Fruit fly (Drosophila melanogaster) whole organism, adult: Measurements from ENCODE around the gene CG7135.

ENCODE experiments used
- CG11617 ChIP-seq: fragments of 200-800 bp; sonication (Bioruptor generic); optimal IDR thresholded peaks from 2 replicates; lab custom pipeline; 2017; ENCODE audit warnings: mild to moderate bottlenecking, missing biosample characterization, missing genetic modification reagents, missing genetic modification characterization
- CG12768 ChIP-seq: fragments of 200-800 bp; sonication (Bioruptor generic); optimal IDR thresholded peaks from 2 replicates; lab custom pipeline; 2017; ENCODE audit warnings: missing biosample characterization, missing genetic modification characterization, mild to moderate bottlenecking, moderate library complexity, missing genetic modification reagents
- CG14711 ChIP-seq: fragments of 200-800 bp; sonication (Bioruptor generic); optimal IDR thresholded peaks from 2 replicates; lab custom pipeline; 2018; ENCODE audit warnings: missing biosample characterization, mild to moderate bottlenecking, missing genetic modification characterization, moderate library complexity
- CG1620 ChIP-seq: fragments of 200-800 bp; sonication (Bioruptor generic); optimal IDR thresholded peaks from 2 replicates; lab custom pipeline; 2016; ENCODE audit warnings: missing biosample characterization, missing genetic modification characterization
- CG7101 ChIP-seq: fragments of 200-800 bp; sonication (Bioruptor generic); optimal IDR thresholded peaks from 2 replicates; lab custom pipeline; 2018; ENCODE audit warnings: missing biosample characterization, mild to moderate bottlenecking, missing genetic modification characterization, moderate library complexity
- Clk ChIP-seq: fragments of 200-800 bp; sonication (Bioruptor generic); optimal IDR thresholded peaks from 2 replicates; lab custom pipeline; 2017; ENCODE audit warnings: missing biosample characterization, missing genetic modification characterization
- Crg-1 ChIP-seq: fragments of 200-800 bp; sonication (Bioruptor generic); optimal IDR thresholded peaks from 2 replicates; lab custom pipeline; 2016; ENCODE audit warnings: missing biosample characterization, missing genetic modification characterization
- Hr96 ChIP-seq: fragments of 200-800 bp; sonication (Bioruptor generic); optimal IDR thresholded peaks from 2 replicates; lab custom pipeline; 2016; ENCODE audit warnings: missing biosample characterization, missing genetic modification characterization
- Mnt ChIP-seq: fragments of 200-800 bp; sonication (Bioruptor generic); optimal IDR thresholded peaks from 2 replicates; lab custom pipeline; 2016; ENCODE audit warnings: missing biosample characterization, mild to moderate bottlenecking, missing genetic modification characterization
- cic ChIP-seq: fragments of 200-800 bp; sonication (Bioruptor generic); optimal IDR thresholded peaks from 2 replicates; lab custom pipeline; 2017; ENCODE audit warnings: missing biosample characterization, mild to moderate bottlenecking, missing genetic modification characterization, moderate library complexity
- cnc ChIP-seq, 2 experiments: fragments of >200 bp; optimal IDR thresholded peaks; 2 replicates each; lab custom pipeline; 2017
- kay ChIP-seq: fragments of 200-800 bp; sonication (Bioruptor generic); peaks from one replicate; lab custom pipeline; 2016; ENCODE audit warnings: missing biosample characterization, missing genetic modification characterization, borderline replicate concordance
- toe ChIP-seq: fragments of 200-800 bp; sonication (Bioruptor generic); optimal IDR thresholded peaks from 2 replicates; lab custom pipeline; 2016; ENCODE audit warnings: missing biosample characterization, missing genetic modification characterization

DNA sequence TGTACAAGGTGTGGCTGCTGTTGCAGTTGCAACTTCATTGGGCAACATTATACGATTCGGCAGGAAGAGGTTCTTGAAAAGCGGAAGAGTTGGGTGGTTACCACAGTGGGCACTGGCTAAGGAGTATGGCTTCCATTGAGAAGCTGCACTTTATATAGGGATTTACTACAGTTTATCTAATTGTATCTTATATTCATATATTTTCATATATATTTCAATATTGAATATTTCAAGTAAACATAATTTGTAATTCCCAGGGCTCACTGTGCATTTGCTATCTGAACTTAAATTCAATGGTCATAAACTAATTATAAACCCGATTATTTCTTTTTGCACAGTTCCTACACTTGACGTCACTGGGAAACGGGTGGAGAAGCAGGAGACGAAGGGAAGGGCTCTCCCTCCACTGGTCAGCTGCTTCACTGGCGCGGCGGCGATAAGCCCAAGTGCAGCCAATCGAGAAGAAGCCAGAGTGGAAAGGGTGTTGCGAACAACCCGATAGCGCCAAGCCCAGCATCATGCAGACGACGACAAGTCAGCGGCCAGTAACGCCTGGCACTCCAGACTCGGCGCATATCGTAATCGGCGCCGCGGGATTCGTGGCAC, 8.6 kb upstream of the CG7135 start:
- TF ChIP-seq toe (no peak), Clk (GFP tag; lab: Kevin White, UChicago) (peak; percentile 39), CG1620 (no peak), kay (no peak), cnc (optimal IDR thresholded peaks at IDR 0.05; lab: Kevin White, UChicago) (no peak), Hr96 (GFP tag; lab: Kevin White, UChicago) (peak; percentile 3), CG12768 (GFP tag; lab: Kevin White, UChicago) (peak; percentile 80), Mnt (GFP tag; lab: Kevin White, UChicago) (peak; percentile 47), CG14711 (tag; lab: Kevin White, UChicago) (peak; percentile 75), cic (GFP tag; lab: Kevin White, UChicago) (peak; percentile 18), Crg-1 (peak; percentile 16), CG7101 (tag; lab: Kevin White, UChicago) (peak; percentile 90), CG11617 (GFP tag; lab: Kevin White, UChicago) (peak; percentile 82)
